Worm (Caenorhabditis elegans) whole organism, L4 larva: ENCODE results near the gene F49C12.7.

Source experiments
- D1046.2 ChIP-seq: fragments of 200-800 bp; sonication (Bioruptor generic); IDR thresholded peaks from 2 replicates; pipeline ENCODE4 v1.3.6; 2022; ENCODE audit warnings: missing genetic modification characterization, missing compliant biosample characterization
- dpl-1 ChIP-seq: fragments of 150-350 bp; optimal IDR thresholded peaks from 2 replicates; lab custom pipeline; 2014; ENCODE audit warnings: missing biosample characterization, missing genetic modification reagents, missing genetic modification characterization
- nhr-10 ChIP-seq: fragments of 150-350 bp; optimal IDR thresholded peaks from 2 replicates; lab custom pipeline; 2014; ENCODE audit warnings: missing biosample characterization, missing genetic modification characterization
- sdz-12 ChIP-seq: fragments of 200-800 bp; sonication (Bioruptor generic); optimal IDR thresholded peaks from 2 replicates; lab custom pipeline; 2018; ENCODE audit warnings: mild to moderate bottlenecking, missing genetic modification characterization, missing compliant biosample characterization
- snpc-4 ChIP-seq: fragments of 150-350 bp; optimal IDR thresholded peaks from 2 replicates; lab custom pipeline; 2014; ENCODE audit warnings: missing biosample characterization, missing genetic modification characterization

DNA sequence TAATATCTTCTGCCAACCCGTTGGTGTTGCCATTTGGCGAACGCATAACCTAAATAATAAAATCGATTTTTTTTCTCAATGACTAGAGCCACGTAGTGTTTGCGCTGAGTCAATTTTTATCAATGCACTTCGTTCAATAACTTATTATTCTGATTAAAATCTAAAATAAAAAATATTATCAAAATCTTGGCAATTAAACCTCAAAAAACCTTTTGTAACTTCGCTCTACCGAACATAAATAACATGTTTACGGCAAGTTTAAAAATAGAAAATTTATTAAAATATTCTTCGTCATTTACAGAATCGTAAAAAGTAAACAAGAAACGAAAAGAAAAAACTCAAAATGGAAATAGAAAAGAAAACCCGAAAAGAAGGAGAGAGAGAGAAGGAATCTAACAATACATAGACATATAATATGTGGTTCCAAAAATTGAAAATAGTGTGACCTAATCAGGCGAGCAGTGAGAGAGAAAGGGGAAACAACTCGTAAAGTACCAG lies 30.4 kb upstream of the F49C12.7 start, which contains the start of gene pigc-1:
- TF ChIP-seq dpl-1: no peak
- no peak for TF ChIP-seq snpc-4 (tag; lab: Kevin White, UChicago)
- no peak for TF ChIP-seq sdz-12 (GFP tag; lab: Kevin White, UChicago)
- no peak for TF ChIP-seq nhr-10
- TF ChIP-seq D1046.2: no peak
